Fruit fly (Drosophila melanogaster) whole organism, larva: ENCODE measurements around the gene CG43339.

Source experiments
- noc ChIP-seq: fragments of 200-800 bp; sonication (Bioruptor generic); optimal IDR thresholded peaks from 3 replicates; lab custom pipeline; 2019; ENCODE audit warnings: missing biosample characterization, mild to moderate bottlenecking, missing genetic modification characterization, moderate library complexity

CG43339 gene

DNA sequence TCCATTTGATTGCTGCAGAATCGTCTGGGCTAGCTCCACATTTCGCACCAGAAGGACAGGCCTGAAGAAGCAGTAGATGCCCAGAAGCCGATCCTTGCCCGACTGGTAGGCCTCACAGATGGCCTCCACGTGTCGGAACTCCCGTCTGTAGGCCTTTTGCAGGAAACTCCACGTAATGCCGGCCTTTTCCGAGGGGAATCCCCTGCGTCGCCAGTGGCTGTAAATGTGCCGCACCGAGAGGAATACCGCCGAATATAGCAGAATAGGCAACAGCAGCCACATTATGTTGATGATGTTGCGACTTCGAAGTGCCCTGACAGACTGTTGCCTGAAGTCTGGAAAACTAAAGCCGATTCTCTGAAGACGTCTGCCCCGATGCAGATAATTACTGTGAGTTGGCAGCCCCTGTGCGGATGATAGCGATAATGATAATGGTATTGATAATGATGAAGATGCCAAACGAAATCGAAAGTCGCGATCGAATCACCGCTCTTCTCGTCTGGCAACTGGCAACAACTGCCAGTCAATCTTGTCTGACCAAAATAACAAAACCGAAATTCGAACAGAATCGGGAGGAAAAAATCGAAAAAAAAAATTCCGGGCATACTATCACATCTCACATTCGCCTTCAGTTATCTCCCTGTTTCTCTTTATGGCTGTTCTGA, 20.3 kb downstream of the CG43339 start, which contains the start of gene Cyp310a1:
Gene Cyp310a1 (minus strand): TSS at position 348 of the 665 bp plus-strand sequence.
- no peak for TF ChIP-seq noc (tag; lab: Kevin White, UChicago)

DNA sequence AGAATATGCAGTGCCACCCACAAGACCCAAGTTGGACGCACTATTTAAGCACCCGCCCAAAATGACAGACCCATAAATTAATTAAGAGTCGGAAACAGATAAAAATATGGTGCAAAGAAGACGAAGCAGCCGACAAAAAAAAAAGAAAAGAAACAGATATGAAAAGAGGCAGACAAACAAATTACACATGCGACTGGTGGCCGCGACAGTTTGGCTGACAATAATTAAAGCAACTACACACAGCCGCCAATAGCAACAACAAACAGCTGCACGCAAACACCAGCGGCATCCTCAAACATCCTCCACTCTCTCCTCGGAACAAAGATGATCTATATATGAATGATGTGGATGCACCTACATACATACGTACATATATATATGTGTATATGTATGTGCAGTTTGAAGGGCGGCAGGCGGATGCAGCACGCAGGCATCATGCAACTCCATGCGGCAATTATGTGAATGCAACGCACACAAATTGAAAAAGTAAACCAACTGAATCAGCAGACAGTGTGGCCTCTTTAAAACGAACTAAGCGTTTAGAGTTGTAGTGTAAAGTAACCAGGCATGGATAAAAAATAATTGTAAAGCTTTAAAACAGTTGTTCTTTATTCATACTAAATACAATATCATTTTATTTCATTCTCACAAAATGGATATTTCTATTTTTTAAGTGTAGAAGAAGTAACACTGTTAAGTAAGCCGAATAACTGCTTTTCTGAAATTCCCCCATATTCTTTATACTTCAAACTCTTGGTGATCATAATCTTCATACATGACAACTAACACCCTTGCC, 25.0 kb downstream of the CG43339 start:
- TF ChIP-seq noc (tag; lab: Kevin White, UChicago), result no peak

DNA sequence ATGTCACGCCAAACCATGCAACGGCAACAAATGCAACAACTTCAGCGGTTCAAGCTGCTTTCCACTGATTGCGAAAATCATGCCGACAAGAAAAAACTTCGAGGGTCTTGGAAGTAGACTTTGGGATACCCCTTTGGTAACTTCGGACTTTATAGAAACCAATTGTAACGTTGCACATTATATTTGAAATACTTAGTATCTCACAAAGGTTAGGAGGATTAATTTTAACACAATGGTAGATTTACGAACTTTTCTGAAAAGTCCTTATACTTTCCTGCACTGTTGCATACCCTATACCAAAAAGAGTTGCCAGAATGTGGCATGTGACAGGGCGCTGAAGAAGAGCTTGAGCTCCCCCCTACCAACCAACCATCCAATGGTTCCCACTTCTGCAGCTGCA, 27.6 kb downstream of the CG43339 start:
- no peak for TF ChIP-seq noc (tag; lab: Kevin White, UChicago)

DNA sequence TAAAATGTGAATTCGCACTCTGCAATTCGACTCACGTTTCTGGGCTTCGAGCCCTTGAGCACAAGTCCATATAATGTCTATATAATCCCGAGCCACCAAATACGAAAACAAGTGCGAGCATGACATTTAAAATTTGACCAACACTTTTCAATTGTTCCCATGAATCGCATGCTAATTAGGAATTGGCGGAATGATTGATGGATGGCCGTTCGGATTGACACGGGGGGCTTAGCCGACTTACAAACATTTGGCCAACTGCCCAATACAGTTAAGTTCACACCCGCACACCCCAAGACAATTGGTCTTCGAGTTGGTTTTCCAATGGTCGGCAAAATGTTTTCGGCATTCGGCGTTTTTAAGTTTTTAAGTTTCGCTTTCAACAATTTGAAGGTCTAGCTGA, 32.0 kb downstream of the CG43339 start:
- no peak for TF ChIP-seq noc (tag; lab: Kevin White, UChicago)

DNA sequence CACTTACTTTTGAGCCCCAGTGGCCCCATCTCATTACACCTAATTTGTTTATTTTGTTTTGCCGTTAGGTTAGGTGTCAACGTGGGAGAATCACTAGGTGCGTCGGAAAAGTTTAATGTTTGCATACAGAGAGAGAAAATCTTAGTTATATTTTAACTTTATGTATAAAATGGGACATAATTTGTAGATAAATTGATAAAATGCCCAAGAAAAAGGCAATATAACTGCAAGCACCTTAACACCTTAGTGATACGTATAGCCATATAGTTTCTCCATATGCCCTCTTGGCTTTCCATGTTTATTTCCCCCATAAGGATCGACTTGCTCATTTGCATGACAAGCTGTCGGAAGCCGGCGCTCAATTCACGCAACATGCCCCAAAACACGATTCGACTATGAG, 34.1 kb downstream of the CG43339 start:
- no peak for TF ChIP-seq noc (tag; lab: Kevin White, UChicago)

DNA sequence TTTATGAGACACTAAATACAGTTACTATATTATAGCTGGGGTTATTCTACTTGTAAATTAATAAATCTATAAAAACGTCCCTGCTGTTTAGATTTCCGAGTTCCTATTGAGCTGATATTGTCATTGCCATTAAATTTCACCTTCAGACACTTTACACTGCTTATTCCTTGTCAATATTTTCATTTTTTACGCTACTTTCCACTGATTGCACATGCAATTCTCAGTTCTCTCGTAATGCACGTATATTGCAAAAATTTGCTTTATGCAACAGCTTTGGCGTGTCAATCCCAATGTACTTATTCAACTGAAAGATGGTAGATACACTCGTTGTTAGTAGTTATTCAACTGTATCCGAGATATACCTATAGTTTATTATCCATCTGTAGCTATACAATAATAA, 40.7 kb downstream of the CG43339 start:
- TF ChIP-seq noc (tag; lab: Kevin White, UChicago), result no peak

DNA sequence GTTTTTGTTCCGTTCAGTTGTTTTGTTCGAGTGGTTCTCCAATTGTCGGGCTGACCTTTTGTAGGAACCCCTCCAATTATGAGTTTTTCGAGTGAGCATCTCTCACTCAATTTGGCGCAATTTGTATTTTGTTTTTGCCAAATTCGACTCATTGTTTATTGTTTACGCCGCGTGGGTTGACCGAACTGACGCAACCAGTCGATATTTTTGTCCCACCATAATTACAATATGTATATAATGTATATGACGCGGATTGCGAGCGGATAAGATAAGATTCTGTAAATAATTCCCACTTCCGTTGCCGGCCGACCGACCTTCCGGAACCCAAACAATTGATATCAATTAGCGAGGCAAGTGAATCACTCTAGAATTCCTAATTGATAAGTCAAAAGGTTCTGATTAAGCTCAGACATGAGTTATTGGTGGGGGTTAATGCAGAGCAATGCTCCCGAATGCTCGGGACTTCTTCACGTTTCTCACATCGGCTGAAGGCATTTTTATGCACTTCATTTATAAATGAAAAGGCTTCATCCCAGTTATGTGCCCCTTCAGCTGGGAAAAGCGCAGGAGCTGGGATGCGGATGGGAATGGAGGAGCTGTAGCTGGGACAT, 42.4 kb downstream of the CG43339 start:
- no peak for TF ChIP-seq noc (tag; lab: Kevin White, UChicago)

DNA sequence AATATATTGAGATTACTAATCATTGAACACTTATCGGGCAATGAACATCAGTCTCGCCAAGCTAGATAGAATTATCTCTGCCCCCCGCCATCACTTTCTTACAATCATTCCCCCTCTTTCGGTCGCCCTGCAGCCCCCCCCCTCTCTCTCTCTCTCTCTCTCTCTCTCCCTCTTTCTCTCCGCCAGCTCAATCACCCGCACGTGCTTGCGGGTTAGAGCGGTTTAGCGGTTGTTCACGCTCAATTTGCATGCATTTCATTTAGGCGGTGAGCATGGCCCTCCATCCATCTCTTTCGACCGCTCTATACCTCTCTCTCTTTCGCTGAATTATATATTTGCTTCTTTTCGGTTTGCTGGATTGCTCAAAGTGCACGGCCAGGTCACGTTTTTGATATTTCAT, 43.9 kb downstream of the CG43339 start:
- TF ChIP-seq noc (tag; lab: Kevin White, UChicago), result no peak

DNA sequence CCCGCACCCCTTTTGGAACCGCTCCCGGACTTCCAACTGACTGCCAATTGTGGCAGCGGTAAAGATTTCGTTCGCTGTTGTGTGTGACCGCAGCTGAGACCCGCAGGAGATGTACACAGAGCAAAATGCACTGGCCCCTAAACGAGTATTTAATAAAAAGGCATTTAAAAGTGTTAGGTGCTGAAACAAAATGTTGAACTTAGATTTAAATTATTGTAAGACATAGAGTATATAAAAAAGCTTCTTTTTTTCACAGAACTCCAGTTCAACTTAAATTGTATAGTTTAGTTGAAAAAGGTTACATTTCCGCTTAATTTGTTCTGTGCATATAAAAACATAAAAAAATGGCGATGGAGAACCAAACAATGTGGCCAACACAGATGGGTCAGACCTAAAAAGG, 45.0 kb downstream of the CG43339 start:
- no peak for TF ChIP-seq noc (tag; lab: Kevin White, UChicago)

DNA sequence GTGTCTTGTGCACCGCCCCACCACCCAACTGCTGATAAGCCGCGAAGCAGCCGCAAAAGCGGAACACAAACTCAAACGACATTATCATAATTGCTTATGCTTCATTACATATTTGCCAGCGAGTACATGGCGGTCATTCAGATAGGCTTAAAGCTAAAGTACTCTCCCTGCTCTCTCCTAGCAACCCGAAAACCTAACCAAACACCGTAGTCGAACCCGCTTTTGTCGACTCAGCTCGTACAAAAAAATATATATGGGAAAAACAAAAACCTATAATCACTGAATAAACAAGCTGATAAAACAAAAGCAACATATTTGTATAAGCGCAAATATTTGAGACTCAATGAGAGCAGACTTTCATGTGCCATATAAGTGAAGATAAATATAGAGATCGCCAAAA, 46.1 kb downstream of the CG43339 start:
- TF ChIP-seq noc (tag; lab: Kevin White, UChicago), result peak; percentile 66

DNA sequence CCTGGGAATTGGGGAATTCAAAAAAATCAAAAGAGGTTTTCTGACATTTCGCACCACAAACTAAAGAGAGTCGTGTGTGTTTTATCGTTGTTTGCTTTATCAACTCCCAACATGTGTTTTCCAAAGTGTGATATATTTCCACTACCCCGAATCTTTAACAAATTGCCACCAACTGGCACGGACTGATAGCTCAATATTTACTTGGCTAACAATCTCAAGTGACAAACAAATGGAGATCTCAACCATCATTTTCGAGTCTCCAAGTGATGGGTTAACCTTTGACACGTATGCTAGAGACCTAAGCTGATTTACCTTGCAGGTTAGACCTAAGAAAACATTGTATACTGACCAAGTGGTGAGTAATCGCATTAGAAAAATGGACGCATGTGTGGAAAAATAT, 47.6 kb downstream of the CG43339 start:
- no peak for TF ChIP-seq noc (tag; lab: Kevin White, UChicago)

DNA sequence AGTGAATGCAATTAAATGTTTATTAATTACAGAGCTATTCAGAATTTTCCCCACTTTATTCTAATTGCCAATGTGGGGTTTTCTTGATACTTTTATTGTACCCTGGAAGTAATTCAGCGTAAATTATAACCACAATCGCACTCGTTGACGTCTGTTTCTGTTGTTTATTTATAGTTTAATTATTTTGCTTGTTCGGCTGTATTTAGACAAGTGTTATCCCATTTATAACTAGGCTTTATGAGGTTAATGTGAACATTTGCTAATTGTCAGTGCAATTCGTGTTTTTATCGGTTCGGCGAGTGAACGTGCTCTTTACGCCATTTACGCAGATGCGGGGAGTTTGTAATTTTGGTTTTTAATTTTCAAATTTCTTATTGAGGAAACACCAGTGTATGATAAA, 48.1 kb downstream of the CG43339 start:
- peak; percentile 37 for TF ChIP-seq noc (tag; lab: Kevin White, UChicago)

DNA sequence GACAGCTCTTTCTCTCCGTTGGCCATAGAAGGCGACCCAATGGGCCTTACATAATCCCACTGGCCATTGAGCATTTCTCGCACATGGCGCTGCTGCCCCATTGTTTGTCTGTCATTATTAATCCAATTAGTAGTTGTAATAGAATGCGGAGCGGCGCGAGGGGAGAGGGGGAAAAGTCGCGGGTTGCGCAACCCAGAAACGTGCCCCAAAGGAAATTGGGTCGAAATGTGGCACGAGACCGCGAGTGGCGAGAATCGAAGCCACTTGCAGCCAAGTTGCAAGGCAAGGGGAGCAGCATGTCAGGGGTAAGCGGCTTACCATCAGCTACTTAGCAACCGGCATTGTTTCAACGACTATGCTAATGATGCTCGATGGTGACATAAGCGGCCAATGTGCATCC, 48.7 kb downstream of the CG43339 start:
- TF ChIP-seq noc (tag; lab: Kevin White, UChicago), result no peak

DNA sequence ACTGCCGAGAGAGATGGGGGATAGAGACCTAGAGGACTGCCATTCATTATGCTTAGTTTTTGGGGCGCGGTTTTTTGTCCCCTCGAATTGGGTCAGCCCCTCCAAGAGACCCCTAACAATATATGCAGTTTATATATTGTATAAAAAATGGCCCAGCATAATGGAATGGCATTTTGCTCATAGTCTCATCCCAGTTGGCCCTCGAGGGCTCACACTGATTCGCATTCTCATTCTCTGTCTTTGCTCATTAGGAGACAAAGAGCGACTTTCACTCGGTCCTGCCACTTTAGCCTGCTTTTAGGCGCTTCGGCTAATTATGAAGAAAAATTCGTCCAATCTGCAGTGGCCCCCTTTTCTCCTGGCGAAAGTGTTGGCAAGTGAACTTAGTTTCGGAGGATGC, 49.6 kb downstream of the CG43339 start:
- TF ChIP-seq noc (tag; lab: Kevin White, UChicago), result no peak
